Worm (Caenorhabditis elegans) whole organism, late embryonic: ENCODE data around the gene rec-8.

Experiments
- ceh-14 ChIP-seq: sonication (generic microtip); optimal IDR thresholded peaks from 2 replicates; lab custom pipeline; 2016; ENCODE audit warnings: missing genotype, missing genetic modification characterization, missing compliant biosample characterization
- ceh-30 ChIP-seq: fragments of 150-350 bp; optimal IDR thresholded peaks from 2 replicates; lab custom pipeline; 2014; ENCODE audit warnings: missing biosample characterization, missing genetic modification characterization
- mec-3 ChIP-seq: sonication (generic microtip); optimal IDR thresholded peaks from 2 replicates; lab custom pipeline; 2016; ENCODE audit warnings: borderline replicate concordance, missing genetic modification characterization, missing compliant biosample characterization

DNA sequence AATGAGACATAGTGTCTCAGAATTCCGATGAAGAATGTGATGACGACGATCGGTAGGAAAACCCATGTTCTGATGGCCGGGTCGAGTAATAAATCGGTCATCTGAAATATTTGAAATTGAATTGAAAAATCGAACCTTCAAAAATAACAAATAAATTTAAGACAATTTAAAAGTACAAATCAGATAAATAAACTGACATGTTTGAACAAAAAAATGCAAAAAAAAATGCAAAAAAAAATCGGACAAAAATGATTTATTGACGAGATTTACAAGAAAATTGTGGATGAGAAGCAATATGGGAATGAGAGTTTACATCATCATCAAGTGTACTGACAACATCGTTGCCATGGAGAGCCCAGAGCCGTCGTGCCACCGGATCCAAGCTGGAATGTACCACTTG, 28.8 kb upstream of the rec-8 start, which contains the start of gene emc-3:
- TF ChIP-seq ceh-30 (tag; lab: Kevin White, UChicago) = no peak
- TF ChIP-seq ceh-14 (tag; lab: Kevin White, UChicago) = no peak
- TF ChIP-seq mec-3 (tag; lab: Kevin White, UChicago) = no peak
